Worm (Caenorhabditis elegans) whole organism, midembryonic: ENCODE measurements around the gene M02D8.7.

Source experiments
- T22C8.4 ChIP-seq: fragments of 200-800 bp; sonication (Bioruptor generic); IDR thresholded peaks from 2 replicates; pipeline ENCODE4 v1.3.6; 2022; ENCODE audit warnings: missing genetic modification characterization, missing compliant biosample characterization
- cog-1 ChIP-seq: sonication (generic microtip); optimal IDR thresholded peaks from 2 replicates; lab custom pipeline; 2016; ENCODE audit warnings: missing genetic modification characterization, missing compliant biosample characterization
- flt-1 ChIP-seq: fragments of 200-800 bp; sonication (Bioruptor generic); IDR thresholded peaks from 2 replicates; pipeline ENCODE4 v1.3.6; 2022; ENCODE audit warnings: missing genetic modification characterization, missing compliant biosample characterization
- klf-2 ChIP-seq: fragments of 200-800 bp; sonication (Bioruptor generic); conservative IDR thresholded peaks from 2 replicates; pipeline ENCODE4 v1.3.6; 2022; ENCODE audit warnings: missing genetic modification reagents, missing genetic modification characterization, missing compliant biosample characterization
- med-1 ChIP-seq: sonication (generic microtip); optimal IDR thresholded peaks from 2 replicates; lab custom pipeline; 2017; ENCODE audit warnings: missing genetic modification characterization, mild to moderate bottlenecking, missing compliant biosample characterization, antibody characterized with exemption, missing genetic modification reagents; ENCODE audit not compliant: insufficient read depth
- ref-1 ChIP-seq: fragments of 200-800 bp; sonication (Bioruptor generic); conservative IDR thresholded peaks from 2 replicates; pipeline ENCODE4 v1.3.6; 2022; ENCODE audit warnings: missing genetic modification reagents, missing genetic modification characterization, missing compliant biosample characterization
- tab-1 ChIP-seq: fragments of 200-800 bp; sonication (Bioruptor generic); IDR thresholded peaks from 2 replicates; pipeline ENCODE4 v1.3.6; 2022; ENCODE audit warnings: missing genetic modification characterization, missing compliant biosample characterization
- ztf-23 ChIP-seq: fragments of 200-800 bp; sonication (Bioruptor generic); IDR thresholded peaks from 2 replicates; pipeline ENCODE4 v1.3.6; 2022; ENCODE audit warnings: missing genetic modification reagents, missing genetic modification characterization, missing compliant biosample characterization
- ztf-29 ChIP-seq: fragments of 200-800 bp; sonication (Bioruptor generic); IDR thresholded peaks from 2 replicates; pipeline ENCODE4 v1.3.6; 2022; ENCODE audit warnings: missing genetic modification reagents, missing genetic modification characterization, missing compliant biosample characterization

Gene M02D8.7

DNA sequence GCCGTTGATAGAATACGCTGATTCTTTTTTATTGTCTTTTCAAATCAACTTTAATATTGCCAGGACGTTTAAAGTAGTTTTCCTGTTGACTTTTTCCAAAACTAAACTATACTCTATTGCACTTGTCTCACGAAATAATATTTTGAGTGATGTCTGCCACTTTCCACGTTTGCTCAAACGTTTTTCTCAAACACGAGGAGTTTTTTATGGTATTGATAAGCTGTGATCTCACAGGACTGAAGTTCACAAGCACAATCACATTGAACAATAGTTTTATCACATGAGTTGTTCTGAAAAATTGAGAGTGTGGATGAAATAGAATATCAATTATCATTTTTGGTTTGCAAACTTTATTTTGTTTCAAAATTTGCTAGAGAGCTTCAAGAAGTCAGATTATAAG is 22.9 kb downstream of the M02D8.7 start:
- no peak for TF ChIP-seq flt-1
- no peak for TF ChIP-seq cog-1 (tag; lab: Kevin White, UChicago)
- no peak for TF ChIP-seq klf-2 (GFP tag; lab: Robert Waterston, UW)
- no peak for TF ChIP-seq ztf-29 (GFP tag; lab: Robert Waterston, UW)
- no peak for TF ChIP-seq tab-1 (GFP tag; lab: Robert Waterston, UW)
- no peak for TF ChIP-seq ztf-23 (GFP tag; lab: Robert Waterston, UW)
- TF ChIP-seq med-1, result no peak
- no peak for TF ChIP-seq ref-1
- TF ChIP-seq T22C8.4 (GFP tag; lab: Robert Waterston, UW), result no peak

- TF ChIP-seq ztf-29 (GFP tag; lab: Robert Waterston, UW), result no peak
- no peak for TF ChIP-seq tab-1 (GFP tag; lab: Robert Waterston, UW)
- no peak for TF ChIP-seq ztf-23 (GFP tag; lab: Robert Waterston, UW)
- TF ChIP-seq ref-1, result no peak
- no peak for TF ChIP-seq flt-1
- no peak for TF ChIP-seq T22C8.4 (GFP tag; lab: Robert Waterston, UW)
- TF ChIP-seq cog-1 (tag; lab: Kevin White, UChicago), result no peak
- no peak for TF ChIP-seq med-1
- no peak for TF ChIP-seq klf-2 (GFP tag; lab: Robert Waterston, UW)
Measured at ce11 chrX:8718856-8719255, 23.9 kb downstream of the M02D8.7 start, which contains the start of gene F53A9.8. F53A9.8 (minus strand) TSS chrX:8718904.

DNA sequence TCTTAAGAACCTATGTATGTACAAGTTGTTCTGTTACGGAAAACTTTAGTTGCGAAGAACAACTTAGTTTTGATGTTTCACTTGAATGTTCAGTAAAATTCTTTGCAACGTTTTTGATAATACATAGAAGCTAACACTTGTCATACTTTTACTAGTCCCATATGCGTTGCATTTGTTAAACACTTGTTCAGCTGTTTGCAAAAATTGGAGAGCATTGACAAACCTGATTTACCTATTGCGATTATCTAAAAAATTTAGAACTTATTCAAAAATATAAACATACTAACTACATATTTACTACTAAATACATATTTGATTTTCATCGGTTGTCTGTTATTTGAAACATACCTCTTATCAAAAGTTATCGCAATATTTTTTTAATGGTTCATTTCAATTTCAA is 24.6 kb downstream of the M02D8.7 start:
- TF ChIP-seq klf-2 (GFP tag; lab: Robert Waterston, UW) (no peak), ztf-23 (GFP tag; lab: Robert Waterston, UW) (no peak), ref-1 (no peak), ztf-29 (GFP tag; lab: Robert Waterston, UW) (no peak), flt-1 (no peak), T22C8.4 (GFP tag; lab: Robert Waterston, UW) (no peak), med-1 (no peak), tab-1 (GFP tag; lab: Robert Waterston, UW) (no peak), cog-1 (tag; lab: Kevin White, UChicago) (no peak)

DNA sequence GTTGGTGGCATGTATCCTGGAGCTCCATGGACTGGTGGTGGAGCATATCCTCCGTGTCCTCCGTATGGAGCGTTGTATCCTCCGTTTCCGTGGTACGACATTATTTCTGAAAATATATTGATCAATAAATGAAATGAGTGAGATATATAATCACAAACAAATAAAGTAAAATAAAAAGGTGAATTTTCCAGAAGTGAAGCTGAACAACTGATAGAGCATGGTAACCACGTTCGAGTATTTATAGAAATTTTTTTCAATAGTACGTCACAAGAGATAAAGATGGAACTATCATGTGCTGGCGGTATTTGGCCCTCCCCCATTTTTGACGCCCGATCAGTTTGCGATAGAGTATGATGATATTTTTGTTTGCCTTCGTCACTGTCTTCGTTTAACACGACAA is 26.0 kb downstream of the M02D8.7 start, which contains the start of gene F53A9.7:
TSS of gene F53A9.7 (minus strand) at position 101 of the 400 bp plus-strand sequence.
- TF ChIP-seq ztf-29 (GFP tag; lab: Robert Waterston, UW), result no peak
- no peak for TF ChIP-seq klf-2 (GFP tag; lab: Robert Waterston, UW)
- TF ChIP-seq med-1, result no peak
- no peak for TF ChIP-seq tab-1 (GFP tag; lab: Robert Waterston, UW)
- no peak for TF ChIP-seq ref-1
- TF ChIP-seq ztf-23 (GFP tag; lab: Robert Waterston, UW), result no peak
- TF ChIP-seq flt-1, result no peak
- TF ChIP-seq T22C8.4 (GFP tag; lab: Robert Waterston, UW), result no peak
- TF ChIP-seq cog-1 (tag; lab: Kevin White, UChicago), result no peak

- TF ChIP-seq cog-1 (tag; lab: Kevin White, UChicago) (no peak), med-1 (no peak), ztf-29 (GFP tag; lab: Robert Waterston, UW) (no peak), klf-2 (GFP tag; lab: Robert Waterston, UW) (no peak), ref-1 (no peak), flt-1 (no peak), tab-1 (GFP tag; lab: Robert Waterston, UW) (no peak), ztf-23 (GFP tag; lab: Robert Waterston, UW) (no peak), T22C8.4 (GFP tag; lab: Robert Waterston, UW) (no peak)
Measured at ce11 chrX:8714845-8715244, 28.0 kb downstream of the M02D8.7 start.

DNA sequence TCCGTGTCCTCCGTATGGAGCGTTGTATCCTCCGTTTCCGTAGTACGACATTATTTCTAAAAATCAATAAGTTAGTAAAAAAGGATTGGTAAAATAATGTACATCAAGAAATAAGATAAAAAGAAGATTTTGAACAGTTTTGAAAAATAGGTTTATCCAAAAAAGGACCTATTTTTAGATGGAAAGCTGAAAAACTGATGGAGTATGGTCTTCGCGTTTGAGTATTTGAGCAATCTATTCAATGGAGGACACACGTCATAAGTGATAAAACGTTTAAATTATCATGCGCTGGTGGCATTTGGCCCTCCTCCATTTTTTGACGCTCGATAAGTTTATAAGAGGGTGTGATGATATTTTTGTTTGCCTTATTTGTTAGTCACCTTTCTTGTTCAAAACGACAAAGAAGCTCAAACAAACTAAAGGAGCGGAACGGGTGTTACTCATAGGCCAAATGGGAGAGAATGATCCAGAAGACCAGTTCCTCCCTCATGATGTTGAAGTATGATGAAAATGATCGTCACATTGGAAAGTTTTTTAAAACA is 29.0 kb downstream of the M02D8.7 start, which contains the start of gene F53A9.6:
TSS of gene F53A9.6 (minus strand) at position 51 of the 542 bp plus-strand sequence.
- TF ChIP-seq cog-1 (tag; lab: Kevin White, UChicago) (no peak), ztf-29 (GFP tag; lab: Robert Waterston, UW) (no peak), med-1 (no peak), ref-1 (no peak), flt-1 (no peak)

DNA sequence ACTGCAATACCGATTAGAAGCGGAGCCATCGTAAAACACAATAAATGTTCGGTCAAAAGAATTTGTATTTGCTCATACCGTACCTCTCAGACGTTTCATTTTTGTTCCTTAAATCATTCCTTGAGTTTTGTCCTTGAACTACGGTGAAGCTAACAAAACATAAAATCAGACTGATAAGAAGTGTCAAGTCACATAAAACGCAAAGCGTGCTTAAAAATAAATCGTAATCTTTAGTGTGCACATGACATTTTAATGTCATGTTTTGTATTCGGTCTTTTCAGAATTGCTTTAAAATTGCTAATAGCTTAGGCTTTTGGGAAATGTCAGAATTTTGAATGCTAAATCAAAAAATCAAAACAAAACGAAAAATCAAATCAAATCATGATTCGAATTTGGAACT is 30.1 kb downstream of the M02D8.7 start:
- no peak for TF ChIP-seq ztf-23 (GFP tag; lab: Robert Waterston, UW)
- TF ChIP-seq klf-2 (GFP tag; lab: Robert Waterston, UW), result no peak

ce11 chrX:8711141-8711645 is 31.6 kb downstream of the M02D8.7 start, which contains the start of gene F53A9.1:
F53A9.1 (plus strand) TSS chrX:8711595.
- TF ChIP-seq ref-1 (no peak), tab-1 (GFP tag; lab: Robert Waterston, UW) (no peak)

- TF ChIP-seq med-1, result no peak
- no peak for TF ChIP-seq T22C8.4 (GFP tag; lab: Robert Waterston, UW)
- no peak for TF ChIP-seq tab-1 (GFP tag; lab: Robert Waterston, UW)
- no peak for TF ChIP-seq flt-1
- no peak for TF ChIP-seq cog-1 (tag; lab: Kevin White, UChicago)
- no peak for TF ChIP-seq klf-2 (GFP tag; lab: Robert Waterston, UW)
- TF ChIP-seq ref-1, result no peak
- TF ChIP-seq ztf-29 (GFP tag; lab: Robert Waterston, UW), result no peak
- TF ChIP-seq ztf-23 (GFP tag; lab: Robert Waterston, UW), result no peak
Measured at ce11 chrX:8709424-8709823, 33.4 kb downstream of the M02D8.7 start, which contains the start of gene kreg-1. kreg-1 (plus strand) TSS chrX:8709764.

DNA sequence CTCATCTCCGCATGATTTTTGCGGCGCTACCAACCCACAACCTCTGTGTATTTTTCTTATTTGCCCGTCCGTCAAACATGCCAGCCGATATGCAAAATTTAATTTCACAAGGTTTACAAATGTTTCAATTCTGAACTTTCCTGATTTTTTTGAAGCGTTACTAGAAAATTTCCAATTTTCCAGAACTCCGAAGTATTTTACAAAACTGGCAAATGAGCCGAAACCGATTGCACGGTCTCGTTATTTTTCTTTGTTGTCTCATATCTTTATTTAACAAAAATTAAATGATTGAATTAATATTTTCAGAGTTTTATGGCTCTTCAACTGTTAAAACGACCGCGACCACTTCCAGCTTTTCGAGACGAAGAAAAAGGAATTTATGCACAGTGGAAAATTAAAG is 34.7 kb downstream of the M02D8.7 start, which contains the start of gene F53A9.3:
TSS of gene F53A9.3 (plus strand) at position 301 of the 400 bp plus-strand sequence.
- no peak for TF ChIP-seq ref-1
- TF ChIP-seq tab-1 (GFP tag; lab: Robert Waterston, UW), result no peak
- no peak for TF ChIP-seq T22C8.4 (GFP tag; lab: Robert Waterston, UW)
- no peak for TF ChIP-seq ztf-29 (GFP tag; lab: Robert Waterston, UW)
- TF ChIP-seq cog-1 (tag; lab: Kevin White, UChicago), result no peak
- no peak for TF ChIP-seq med-1
- no peak for TF ChIP-seq klf-2 (GFP tag; lab: Robert Waterston, UW)
- no peak for TF ChIP-seq flt-1
